Worm (Caenorhabditis elegans): ENCODE measurements around the gene acly-2.

DNA sequence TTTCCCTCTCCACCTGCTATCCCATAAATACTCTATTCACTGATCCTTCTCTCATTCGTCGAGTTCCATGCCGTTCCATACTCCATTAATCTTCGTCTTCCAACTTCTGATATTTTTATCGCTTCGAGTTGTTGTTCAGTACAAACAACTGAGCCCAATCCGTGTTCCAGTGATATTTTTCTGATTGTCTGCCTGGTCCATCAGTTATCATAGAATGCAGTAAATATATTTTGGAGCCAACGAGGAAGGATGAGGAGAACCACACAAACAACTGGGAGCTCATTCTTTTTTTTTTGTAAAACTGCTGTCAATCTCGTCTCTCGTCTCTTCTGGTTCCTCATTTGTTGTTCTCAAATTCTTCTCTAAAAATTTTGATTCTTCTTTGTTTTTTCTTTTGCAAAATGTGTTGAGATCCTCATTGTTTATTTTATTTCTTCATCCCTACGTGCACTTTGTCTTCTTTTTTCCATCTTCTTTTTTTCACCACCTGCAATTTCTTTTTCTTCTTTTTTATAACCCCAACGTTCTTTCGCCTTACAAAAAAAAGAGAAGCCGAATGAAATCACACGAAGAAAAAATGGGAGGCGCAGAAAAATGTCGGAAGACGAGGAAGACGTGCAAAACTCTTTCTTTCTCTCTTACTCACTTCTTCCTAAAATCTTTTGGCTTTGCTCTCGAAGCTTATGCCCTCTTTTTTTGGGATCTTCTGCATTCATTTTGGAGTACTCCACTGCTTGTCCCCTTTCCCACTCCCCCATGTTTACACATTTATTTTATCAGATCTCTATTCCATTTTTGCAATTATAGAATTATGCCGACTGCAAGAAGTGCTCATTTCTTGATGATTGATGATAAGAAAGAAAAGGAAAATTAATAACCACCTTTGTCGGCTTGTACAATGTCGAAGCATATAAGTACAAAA, 32.3 kb upstream of the acly-2 start:
- no peak for TF ChIP-seq ztf-11 (tag; optimal IDR thresholded peaks at IDR 0.05)
- no peak for TF ChIP-seq unc-62 (GFP tag; optimal IDR thresholded peaks at IDR 0.05)
- TF ChIP-seq mdl-1 (tag; optimal IDR thresholded peaks at IDR 0.05) = no peak
